Worm (Caenorhabditis elegans) whole organism, young adult: ENCODE data around the gene znf-593.

ENCODE experiments used
- Y67H2A.10 ChIP-seq: fragments of 200-800 bp; sonication (Bioruptor generic); conservative IDR thresholded peaks from 2 replicates; pipeline ENCODE4 v1.3.6; 2022; ENCODE audit warnings: missing genetic modification reagents, missing genetic modification characterization, missing compliant biosample characterization
- ama-1 ChIP-seq, 3 experiments: fragments of 150-350 bp in 1 of 3; sonication (generic microtip) in 2 of 3; optimal IDR thresholded peaks; 2 replicates each; lab custom pipeline; 2014 to 2018; ENCODE audit warnings: missing biosample characterization in 2 of 3, missing genetic modification characterization in 2 of 3, missing genetic modification reagents in 2 of 3
- aptf-3 ChIP-seq: fragments of 200-800 bp; sonication (Bioruptor generic); IDR thresholded peaks from 2 replicates; pipeline ENCODE4 v1.3.6; 2022; ENCODE audit warnings: missing genetic modification characterization, missing compliant biosample characterization
- dpl-1 ChIP-seq: fragments of 150-350 bp; optimal IDR thresholded peaks from 2 replicates; lab custom pipeline; 2014; ENCODE audit warnings: missing biosample characterization, missing genetic modification reagents, missing genetic modification characterization
- madf-3 ChIP-seq: fragments of 200-800 bp; sonication (Bioruptor generic); IDR thresholded peaks from 2 replicates; pipeline ENCODE4 v1.3.6; 2022; ENCODE audit warnings: missing genetic modification reagents, missing genetic modification characterization, missing compliant biosample characterization
- mel-28 ChIP-seq: sonication (generic microtip); optimal IDR thresholded peaks from 2 replicates; lab custom pipeline; 2016; ENCODE audit warnings: borderline replicate concordance, mild to moderate bottlenecking, missing genetic modification characterization, missing compliant biosample characterization
- sea-2 ChIP-seq: fragments of 200-800 bp; sonication (Bioruptor generic); IDR thresholded peaks from 2 replicates; pipeline ENCODE4 v1.3.6; 2022; ENCODE audit warnings: missing genetic modification characterization, missing compliant biosample characterization
- snpc-1.3 ChIP-seq: sonication (generic microtip); optimal IDR thresholded peaks from 2 replicates; lab custom pipeline; 2017; ENCODE audit warnings: missing genetic modification characterization, mild to moderate bottlenecking, missing compliant biosample characterization, antibody characterized with exemption, moderate library complexity, missing genotype, missing genetic modification reagents; ENCODE audit not compliant: insufficient read depth
- snpc-4 ChIP-seq, 5 experiments: fragments of 150-350 bp in 1 of 5; sonication (generic microtip) in 4 of 5; optimal IDR thresholded peaks; 2 replicates each; lab custom pipeline; 2014 to 2018; ENCODE audit warnings: missing genetic modification characterization in 5 of 5, missing biosample characterization in 3 of 5, antibody characterized with exemption in 2 of 5, mild to moderate bottlenecking in 2 of 5, missing compliant biosample characterization in 2 of 5, missing genotype in 2 of 5, moderate library complexity in 2 of 5, missing genetic modification reagents in 1 of 5
- unc-62 ChIP-seq: fragments of 150-350 bp; optimal IDR thresholded peaks from 2 replicates; lab custom pipeline; 2014; ENCODE audit warnings: missing biosample characterization, missing genetic modification reagents, missing genetic modification characterization

- TF ChIP-seq Y67H2A.10 (no peak), sea-2 (GFP tag; lab: Robert Waterston, UW) (no peak), ama-1 (optimal IDR thresholded peaks at IDR 0.05; lab: Kevin White, UChicago) (no peak), ama-1 (GFP tag; optimal IDR thresholded peaks at IDR 0.05; lab: Kevin White, UChicago) (no peak), madf-3 (GFP tag; lab: Robert Waterston, UW) (no peak), dpl-1 (GFP tag; lab: Kevin White, UChicago) (no peak), snpc-1.3 (tag; lab: Kevin White, UChicago) (no peak), unc-62 (GFP tag; lab: Kevin White, UChicago) (no peak), aptf-3 (no peak), mel-28 (tag; lab: Kevin White, UChicago) (no peak), snpc-4 (GFP tag; optimal IDR thresholded peaks at IDR 0.05; lab: Kevin White, UChicago) (no peak), snpc-4 (tag; optimal IDR thresholded peaks at IDR 0.05; lab: Kevin White, UChicago) (no peak)
Observed at ce11 chrIII:11938525-11938924, 20.0 kb upstream of the znf-593 start.
